Fruit fly (Drosophila melanogaster) whole organism, embryonic: ENCODE results near the gene CG13315.

Source experiments
- BEAF-32 ChIP-seq: fragments of 200-800 bp; sonication (Bioruptor generic); optimal IDR thresholded peaks from 3 replicates; lab custom pipeline; 2017; ENCODE audit warnings: missing biosample characterization, missing genetic modification characterization, mild to moderate bottlenecking, moderate library complexity, missing genetic modification reagents
- CG11696 ChIP-seq: fragments of 200-800 bp; sonication (Bioruptor generic); IDR thresholded peaks from 2 replicates; pipeline ENCODE4 v1.3.6; 2022; ENCODE audit warnings: missing biosample characterization, missing genetic modification characterization
- CG1233 ChIP-seq: fragments of 200-800 bp; sonication (Bioruptor generic); optimal IDR thresholded peaks from 4 replicates; lab custom pipeline; 2018; ENCODE audit warnings: missing biosample characterization, mild to moderate bottlenecking, missing genetic modification characterization
- CG12659 ChIP-seq: fragments of 200-800 bp; sonication (Bioruptor generic); optimal IDR thresholded peaks from 3 replicates; lab custom pipeline; 2017; ENCODE audit warnings: mild to moderate bottlenecking, missing biosample characterization, missing genetic modification reagents, missing genetic modification characterization
- CG13123 ChIP-seq: fragments of 200-800 bp; sonication (Bioruptor generic); optimal IDR thresholded peaks from 2 replicates; lab custom pipeline; 2016; ENCODE audit warnings: missing biosample characterization, missing genetic modification characterization
- CG13624 ChIP-seq: fragments of 200-800 bp; sonication (Bioruptor generic); optimal IDR thresholded peaks from 2 replicates; lab custom pipeline; 2016; ENCODE audit warnings: missing biosample characterization, missing genetic modification characterization
- CG14667 ChIP-seq: fragments of 200-800 bp; sonication (Bioruptor generic); IDR thresholded peaks from 2 replicates; pipeline ENCODE4 v1.3.6; 2022; ENCODE audit warnings: missing biosample characterization, missing genetic modification characterization
- CG15479 ChIP-seq: fragments of 200-800 bp; sonication (Bioruptor generic); optimal IDR thresholded peaks from 3 replicates; lab custom pipeline; 2019; ENCODE audit warnings: missing biosample characterization, mild to moderate bottlenecking, missing genetic modification characterization, moderate library complexity
- CG17359 ChIP-seq: fragments of 200-800 bp; sonication (Bioruptor generic); optimal IDR thresholded peaks from 3 replicates; lab custom pipeline; 2018; ENCODE audit warnings: missing biosample characterization, mild to moderate bottlenecking, missing genetic modification characterization, moderate library complexity
- CG2120 ChIP-seq: fragments of 200-800 bp; sonication (Bioruptor generic); optimal IDR thresholded peaks from 3 replicates; lab custom pipeline; 2016; ENCODE audit warnings: missing biosample characterization, missing genetic modification characterization
- CG2678 ChIP-seq: fragments of 200-800 bp; sonication (Bioruptor generic); optimal IDR thresholded peaks from 3 replicates; lab custom pipeline; 2019; ENCODE audit warnings: missing biosample characterization, mild to moderate bottlenecking, missing genetic modification characterization, moderate library complexity
- CG4282 ChIP-seq: fragments of 200-800 bp; sonication (Bioruptor generic); optimal IDR thresholded peaks from 2 replicates; lab custom pipeline; 2016; ENCODE audit warnings: missing biosample characterization, missing genetic modification characterization
- CG5953 ChIP-seq: fragments of 200-800 bp; sonication (Bioruptor generic); IDR thresholded peaks from 2 replicates; pipeline ENCODE4 v1.3.6; 2022; ENCODE audit warnings: missing biosample characterization, missing genetic modification characterization
- CG6272 ChIP-seq: fragments of 200-800 bp; sonication (Bioruptor generic); IDR thresholded peaks from 2 replicates; pipeline ENCODE4 v1.3.6; 2022; ENCODE audit warnings: missing biosample characterization, missing genetic modification characterization
- CG7839 ChIP-seq: fragments of 200-800 bp; sonication (Bioruptor generic); optimal IDR thresholded peaks from 3 replicates; lab custom pipeline; 2018; ENCODE audit warnings: missing biosample characterization, mild to moderate bottlenecking, missing genetic modification characterization, moderate library complexity
- CG7987 ChIP-seq: fragments of 200-800 bp; sonication (Bioruptor generic); optimal IDR thresholded peaks from 2 replicates; lab custom pipeline; 2018; ENCODE audit warnings: missing biosample characterization, mild to moderate bottlenecking, missing genetic modification characterization, moderate library complexity
- CG9797 ChIP-seq: fragments of 200-800 bp; sonication (Bioruptor generic); optimal IDR thresholded peaks from 3 replicates; lab custom pipeline; 2018; ENCODE audit warnings: missing biosample characterization, mild to moderate bottlenecking, missing genetic modification characterization
- Camta ChIP-seq: fragments of 200-800 bp; sonication (Bioruptor generic); optimal IDR thresholded peaks from 2 replicates; lab custom pipeline; 2016; ENCODE audit warnings: missing biosample characterization, missing genetic modification characterization
- CrebB ChIP-seq: fragments of 200-800 bp; sonication (Bioruptor generic); optimal IDR thresholded peaks from 3 replicates; lab custom pipeline; 2018; ENCODE audit warnings: missing biosample characterization, mild to moderate bottlenecking, missing genetic modification characterization
- Dbx ChIP-seq: fragments of 200-800 bp; sonication (Bioruptor generic); IDR thresholded peaks from 3 replicates; pipeline ENCODE4 v1.3.6; 2022; ENCODE audit warnings: missing biosample characterization, missing genetic modification characterization
- Fer1 ChIP-seq: fragments of 200-800 bp; sonication (Bioruptor generic); optimal IDR thresholded peaks from 2 replicates; lab custom pipeline; 2017; ENCODE audit warnings: missing biosample characterization, mild to moderate bottlenecking, missing genetic modification characterization
- Gsc ChIP-seq: fragments of 200-800 bp; sonication (Bioruptor generic); IDR thresholded peaks from 2 replicates; pipeline ENCODE4 v1.3.6; 2022; ENCODE audit warnings: missing biosample characterization, missing genetic modification characterization
- HLH3B ChIP-seq: fragments of 200-800 bp; sonication (Bioruptor generic); IDR thresholded peaks from 2 replicates; pipeline ENCODE4 v1.3.6; 2022; ENCODE audit warnings: missing biosample characterization, missing genetic modification characterization
- Hey ChIP-seq: fragments of 200-800 bp; sonication (Bioruptor generic); optimal IDR thresholded peaks from 3 replicates; lab custom pipeline; 2018; ENCODE audit warnings: missing biosample characterization, mild to moderate bottlenecking, missing genetic modification characterization
- Med ChIP-seq: fragments of 200-800 bp; sonication (Bioruptor generic); peaks from one replicate; lab custom pipeline; 2016; ENCODE audit warnings: missing biosample characterization, missing genetic modification characterization, mild to moderate bottlenecking, inconsistent platforms, moderate library complexity
- Meics ChIP-seq: fragments of 200-800 bp; sonication (Bioruptor generic); optimal IDR thresholded peaks from 2 replicates; lab custom pipeline; 2017; ENCODE audit warnings: missing biosample characterization, mild to moderate bottlenecking, missing genetic modification characterization
- Nf-YA ChIP-seq: fragments of 200-800 bp; sonication (Bioruptor generic); IDR thresholded peaks from 2 replicates; pipeline ENCODE4 v1.3.6; 2022; ENCODE audit warnings: missing biosample characterization, missing genetic modification characterization
- Sry-β ChIP-seq: fragments of 200-800 bp; sonication (Bioruptor generic); optimal IDR thresholded peaks from 2 replicates; lab custom pipeline; 2018; ENCODE audit warnings: missing biosample characterization, mild to moderate bottlenecking, missing genetic modification characterization, moderate library complexity
- Sry-δ ChIP-seq: fragments of 200-800 bp; sonication (Bioruptor generic); optimal IDR thresholded peaks from 2 replicates; lab custom pipeline; 2016; ENCODE audit warnings: missing biosample characterization, missing genetic modification characterization
- aop ChIP-seq: fragments of 200-800 bp; sonication (Bioruptor generic); IDR thresholded peaks from 2 replicates; pipeline ENCODE4 v1.3.6; 2022; ENCODE audit warnings: missing biosample characterization, missing genetic modification characterization
- ato ChIP-seq: fragments of 200-800 bp; sonication (Bioruptor generic); IDR thresholded peaks from 2 replicates; pipeline ENCODE4 v1.3.6; 2022; ENCODE audit warnings: missing biosample characterization, missing genetic modification characterization; ENCODE audit not compliant: partially characterized antibody
- chinmo ChIP-seq: fragments of 200-800 bp; sonication (Bioruptor generic); IDR thresholded peaks from 4 replicates; pipeline ENCODE4 v1.3.6; 2022; ENCODE audit warnings: missing biosample characterization, missing genetic modification characterization; ENCODE audit not compliant: partially characterized antibody
- ci ChIP-seq: fragments of 200-800 bp; sonication (Bioruptor generic); IDR thresholded peaks from 3 replicates; pipeline ENCODE4 v1.3.6; 2022; ENCODE audit warnings: missing biosample characterization, missing genetic modification characterization
- cwo ChIP-seq: fragments of 200-800 bp; sonication (Bioruptor generic); optimal IDR thresholded peaks from 3 replicates; lab custom pipeline; 2017; ENCODE audit warnings: missing biosample characterization, missing genetic modification characterization, mild to moderate bottlenecking, moderate library complexity, missing genetic modification reagents
- ems ChIP-seq: fragments of 200-800 bp; sonication (Bioruptor generic); optimal IDR thresholded peaks from 3 replicates; lab custom pipeline; 2016; ENCODE audit warnings: missing biosample characterization, missing genetic modification characterization
- fu2 ChIP-seq: fragments of 200-800 bp; sonication (Bioruptor generic); optimal IDR thresholded peaks from 2 replicates; lab custom pipeline; 2016; ENCODE audit warnings: missing biosample characterization, missing genetic modification characterization
- h ChIP-seq: fragments of >200 bp; optimal IDR thresholded peaks from 2 replicates; lab custom pipeline; 2017
- ind ChIP-seq: fragments of 200-800 bp; sonication (Bioruptor generic); optimal IDR thresholded peaks from 3 replicates; lab custom pipeline; 2016; ENCODE audit warnings: missing biosample characterization, missing genetic modification characterization
- kay ChIP-seq: fragments of 200-800 bp; sonication (Bioruptor generic); optimal IDR thresholded peaks from 2 replicates; lab custom pipeline; 2016; ENCODE audit warnings: missing biosample characterization, missing genetic modification characterization
- mirr ChIP-seq: fragments of 200-800 bp; sonication (Bioruptor generic); optimal IDR thresholded peaks from 3 replicates; lab custom pipeline; 2018; ENCODE audit warnings: missing biosample characterization, mild to moderate bottlenecking, missing genetic modification characterization
- prd ChIP-seq, 3 experiments: fragments of >200 bp in 2 of 3; fragments of 200-800 bp in 1 of 3; sonication (Bioruptor generic) in 1 of 3; optimal IDR thresholded peaks in 2 of 3; IDR thresholded peaks in 1 of 3; 2 replicates in 2 of 3; 3 replicates in 1 of 3; pipeline versions ENCODE4 v1.3.6 to Lab custom; 2017 to 2022; ENCODE audit warnings: missing biosample characterization in 1 of 3, missing genetic modification characterization in 1 of 3
- rib ChIP-seq: fragments of 200-800 bp; sonication (Bioruptor generic); IDR thresholded peaks from 2 replicates; pipeline ENCODE4 v1.3.6; 2022; ENCODE audit warnings: missing biosample characterization, missing genetic modification characterization
- ssp ChIP-seq: fragments of 200-800 bp; sonication (Bioruptor generic); IDR thresholded peaks from 2 replicates; pipeline ENCODE4 v1.3.6; 2022; ENCODE audit warnings: missing biosample characterization, missing genetic modification characterization
- sug ChIP-seq: fragments of 200-800 bp; optimal IDR thresholded peaks from 2 replicates; lab custom pipeline; 2019; ENCODE audit warnings: missing biosample characterization, mild to moderate bottlenecking, missing genetic modification characterization, moderate library complexity
- tap ChIP-seq: fragments of 200-800 bp; optimal IDR thresholded peaks from 3 replicates; lab custom pipeline; 2019; ENCODE audit warnings: missing biosample characterization, mild to moderate bottlenecking, missing genetic modification characterization, moderate library complexity
- tin ChIP-seq: fragments of 200-800 bp; sonication (Bioruptor generic); optimal IDR thresholded peaks from 3 replicates; lab custom pipeline; 2016; ENCODE audit warnings: missing biosample characterization, missing genetic modification characterization
- trh ChIP-seq: fragments of 200-800 bp; sonication (Bioruptor generic); optimal IDR thresholded peaks from 2 replicates; lab custom pipeline; 2016; ENCODE audit warnings: missing biosample characterization, missing genetic modification characterization
- unpg ChIP-seq: fragments of 200-800 bp; sonication (Bioruptor generic); optimal IDR thresholded peaks from 3 replicates; lab custom pipeline; 2018; ENCODE audit warnings: missing biosample characterization, mild to moderate bottlenecking, missing genetic modification characterization, moderate library complexity
- wdn ChIP-seq: fragments of 200-800 bp; sonication (Bioruptor generic); IDR thresholded peaks from 2 replicates; pipeline ENCODE4 v1.3.6; 2022; ENCODE audit warnings: missing biosample characterization, missing genetic modification characterization

CG13315 gene

DNA sequence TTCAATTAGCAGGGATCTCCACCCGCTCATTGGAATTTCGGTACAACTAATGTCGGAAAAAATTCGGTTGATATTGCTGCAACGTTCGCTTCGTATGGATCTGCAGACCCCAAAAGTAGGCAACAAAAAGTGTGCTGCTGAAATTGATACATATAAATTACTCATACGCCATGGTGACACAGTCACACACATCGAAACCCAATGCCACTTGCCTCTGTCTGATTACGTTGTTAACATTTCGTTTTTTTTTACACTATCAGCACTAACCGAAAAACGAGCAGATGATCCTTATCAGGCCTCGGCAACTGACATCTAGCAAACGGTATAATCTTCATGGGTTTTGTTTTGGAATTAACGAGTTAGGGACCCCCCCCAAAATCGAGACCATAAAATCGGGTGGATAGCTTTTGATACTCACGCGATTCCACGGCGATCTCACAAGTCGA lies 1.7 kb upstream of the CG13315 start (continued):
- peak; percentile 33; the same call in 1 of the 3 replicates for TF ChIP-seq ci (GFP tag; lab: Robert Waterston, UW)
- no peak for TF ChIP-seq Sry-β (GFP tag; lab: Kevin White, UChicago)
- TF ChIP-seq CG2678 = peak; percentile 0
- TF ChIP-seq Hey (tag; lab: Kevin White, UChicago) = peak; percentile 96
- TF ChIP-seq kay (GFP tag; lab: Kevin White, UChicago) = peak; percentile 66

DNA sequence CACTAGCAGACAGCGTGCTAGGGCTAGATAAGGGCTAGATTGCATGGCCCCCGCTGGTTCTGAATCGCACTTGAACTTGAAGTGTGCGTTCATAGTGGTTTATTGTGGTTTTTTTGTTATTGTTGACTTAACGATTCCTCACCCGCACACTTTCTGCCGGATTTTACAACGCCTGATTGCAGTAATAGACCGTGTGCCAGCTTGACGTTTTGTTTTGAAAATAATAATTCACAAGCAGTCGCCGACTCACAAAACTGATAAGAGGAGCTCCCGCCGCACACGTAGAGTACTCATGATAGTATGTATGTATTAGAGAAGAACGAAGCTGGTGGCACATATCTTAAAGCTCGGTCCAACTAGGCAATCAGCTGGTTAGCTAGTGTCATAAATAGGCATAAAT lies 973 bp upstream of the CG13315 start:
- TF ChIP-seq Fer1 (GFP tag; lab: Kevin White, UChicago) (peak; percentile 0), CG5953 (GFP tag; lab: Robert Waterston, UW) (no peak), ssp (GFP tag; lab: Robert Waterston, UW) (no peak), CG15479 (GFP tag; lab: Kevin White, UChicago) (no peak), CG4282 (GFP tag; lab: Kevin White, UChicago) (no peak), CG1233 (GFP tag; lab: Kevin White, UChicago) (no peak), CG2120 (GFP tag; lab: Kevin White, UChicago) (no peak), CrebB (tag; lab: Kevin White, UChicago) (peak; percentile 21), ems (GFP tag; lab: Kevin White, UChicago) (no peak), rib (GFP tag; lab: Robert Waterston, UW) (no peak), Sry-δ (no peak), Meics (GFP tag; lab: Kevin White, UChicago) (no peak), fu2 (GFP tag; lab: Kevin White, UChicago) (no peak), ind (GFP tag; lab: Kevin White, UChicago) (no peak), CG12659 (GFP tag; lab: Kevin White, UChicago) (no peak), cwo (peak; percentile 18), CG11696 (GFP tag; lab: Robert Waterston, UW) (no peak), ato (no peak), chinmo (peak; percentile 80; the same call in 3 of the 4 replicates), CG6272 (GFP tag; lab: Robert Waterston, UW) (no peak), tin (GFP tag; lab: Kevin White, UChicago) (no peak), Gsc (GFP tag; lab: Robert Waterston, UW) (no peak), CG7987 (GFP tag; lab: Kevin White, UChicago) (peak; percentile 86), aop (no peak), trh (GFP tag; lab: Kevin White, UChicago) (no peak), tap (no peak), Med (GFP tag; lab: Kevin White, UChicago) (peak; percentile 66), CG14667 (GFP tag; lab: Robert Waterston, UW) (no peak), h (lab: Kevin White, UChicago) (no peak), Nf-YA (GFP tag; lab: Robert Waterston, UW) (no peak), CG7839 (no peak), BEAF-32 (GFP tag; lab: Kevin White, UChicago) (no peak), HLH3B (GFP tag; lab: Robert Waterston, UW) (no peak), CG2678 (peak; percentile 6), CG13123 (GFP tag; lab: Kevin White, UChicago) (no peak), CG13624 (GFP tag; lab: Kevin White, UChicago) (no peak), sug (tag; lab: Kevin White, UChicago) (peak; percentile 94), Camta (GFP tag; lab: Kevin White, UChicago) (no peak), Hey (tag; lab: Kevin White, UChicago) (peak; percentile 40), Dbx (GFP tag; lab: Robert Waterston, UW) (no peak), prd (optimal IDR thresholded peaks at IDR 0.05; lab: Kevin White, UChicago) (no peak), prd (GFP tag; IDR thresholded peaks at IDR 0.05; lab: Robert Waterston, UW) (no peak), unpg (GFP tag; lab: Kevin White, UChicago) (no peak), wdn (GFP tag; lab: Robert Waterston, UW) (no peak), CG17359 (tag; lab: Kevin White, UChicago) (no peak), mirr (peak; percentile 59), CG9797 (GFP tag; lab: Kevin White, UChicago) (no peak)
